Worm (Caenorhabditis elegans) whole organism, L4 larva: Measurements from ENCODE around the gene F54F7.9.
A peak's percentile ranks its signal among the peaks of the same experiment; 100 is the strongest.

Source experiments
- F26F4.8 ChIP-seq: fragments of 200-800 bp; sonication (Bioruptor generic); conservative IDR thresholded peaks from 2 replicates; pipeline ENCODE4 v1.3.6; 2022; ENCODE audit warnings: missing genetic modification characterization, missing compliant biosample characterization
- F44E2.7 ChIP-seq: fragments of 200-800 bp; sonication (Bioruptor generic); IDR thresholded peaks from 2 replicates; pipeline ENCODE4 v2.1.2; 2022; ENCODE audit warnings: missing genetic modification characterization, missing compliant biosample characterization
- F49E8.2 ChIP-seq: sonication (generic microtip); optimal IDR thresholded peaks from 2 replicates; lab custom pipeline; 2016; ENCODE audit warnings: missing compliant biosample characterization, mild to moderate bottlenecking, missing genetic modification characterization, borderline replicate concordance
- T20F7.1 ChIP-seq: fragments of 200-800 bp; sonication (Bioruptor generic); optimal IDR thresholded peaks from 2 replicates; lab custom pipeline; 2018; ENCODE audit warnings: mild to moderate bottlenecking, missing genetic modification characterization, missing compliant biosample characterization
- Y105C5A.15 ChIP-seq: fragments of 200-800 bp; sonication (Bioruptor generic); IDR thresholded peaks from 2 replicates; pipeline ENCODE4 v1.3.6; 2022; ENCODE audit warnings: missing genetic modification characterization, missing compliant biosample characterization
- Y48G9A.11 ChIP-seq: fragments of 200-800 bp; sonication (Bioruptor generic); IDR thresholded peaks from 2 replicates; pipeline ENCODE4 v1.3.6; 2022; ENCODE audit warnings: missing genetic modification reagents, missing genetic modification characterization, missing compliant biosample characterization
- Y75B8A.6 ChIP-seq: fragments of 200-800 bp; sonication (Bioruptor generic); IDR thresholded peaks from 2 replicates; pipeline ENCODE4 v1.3.6; 2022; ENCODE audit warnings: missing genetic modification reagents, missing genetic modification characterization, missing compliant biosample characterization
- ZK337.2 ChIP-seq: fragments of 200-800 bp; sonication (Bioruptor generic); IDR thresholded peaks from 2 replicates; pipeline ENCODE4 v1.3.6; 2022; ENCODE audit warnings: missing genetic modification reagents, missing genetic modification characterization, missing compliant biosample characterization
- ZK546.5 ChIP-seq, 2 experiments: sonication (generic microtip); optimal IDR thresholded peaks; 2 replicates each; lab custom pipeline; 2017; ENCODE audit warnings: missing biosample characterization in 2 of 2, missing genetic modification characterization in 2 of 2
- arid-1 ChIP-seq: fragments of 200-800 bp; sonication (Bioruptor generic); conservative IDR thresholded peaks from 2 replicates; pipeline ENCODE4 v1.3.6; 2022; ENCODE audit warnings: missing genetic modification reagents, missing genetic modification characterization, missing compliant biosample characterization
- ceh-44 ChIP-seq: fragments of 200-800 bp; sonication (Bioruptor generic); IDR thresholded peaks from 2 replicates; pipeline ENCODE4 v1.3.6; 2022; ENCODE audit warnings: missing genetic modification reagents, missing genetic modification characterization, missing compliant biosample characterization
- ces-1 ChIP-seq: fragments of 150-350 bp; sonication (generic microtip); optimal IDR thresholded peaks from 4 replicates; lab custom pipeline; 2014; ENCODE audit warnings: missing biosample characterization, missing genetic modification reagents, missing genetic modification characterization
- ctbp-1 ChIP-seq: fragments of 200-800 bp; sonication (Bioruptor generic); IDR thresholded peaks from 2 replicates; pipeline ENCODE4 v1.3.6; 2022; ENCODE audit warnings: missing genetic modification reagents, missing genetic modification characterization, missing compliant biosample characterization
- daf-16 ChIP-seq, 3 experiments: sonication (generic microtip); optimal IDR thresholded peaks; 2 replicates each; lab custom pipeline; 2016 to 2017; ENCODE audit warnings: missing genetic modification characterization in 3 of 3, missing genetic modification reagents in 3 of 3, mild to moderate bottlenecking in 2 of 3, missing compliant biosample characterization in 2 of 3, missing biosample characterization in 1 of 3, moderate library complexity in 1 of 3
- daf-19 ChIP-seq: fragments of 200-800 bp; sonication (Bioruptor generic); conservative IDR thresholded peaks from 2 replicates; pipeline ENCODE4 v1.3.6; 2022; ENCODE audit warnings: missing genetic modification characterization, missing compliant biosample characterization
- dmd-8 ChIP-seq: fragments of 200-800 bp; sonication (Bioruptor generic); IDR thresholded peaks from 2 replicates; pipeline ENCODE4 v1.3.6; 2022; ENCODE audit warnings: missing genetic modification characterization, missing compliant biosample characterization
- dmd-9 ChIP-seq: fragments of 200-800 bp; sonication (Bioruptor generic); IDR thresholded peaks from 2 replicates; pipeline ENCODE4 v1.3.6; 2022; ENCODE audit warnings: missing genetic modification reagents, missing genetic modification characterization, missing compliant biosample characterization
- dpl-1 ChIP-seq: fragments of 150-350 bp; optimal IDR thresholded peaks from 2 replicates; lab custom pipeline; 2014; ENCODE audit warnings: missing biosample characterization, missing genetic modification reagents, missing genetic modification characterization
- dve-1 ChIP-seq: sonication (generic microtip); optimal IDR thresholded peaks from 2 replicates; lab custom pipeline; 2017; ENCODE audit warnings: antibody characterized with exemption, mild to moderate bottlenecking, missing genetic modification characterization, missing compliant biosample characterization; ENCODE audit not compliant: insufficient read depth
- fkh-10 ChIP-seq: fragments of 150-350 bp; optimal IDR thresholded peaks from 2 replicates; lab custom pipeline; 2014; ENCODE audit warnings: missing biosample characterization, missing genetic modification reagents, missing genetic modification characterization
- fos-1 ChIP-seq: fragments of 150-350 bp; optimal IDR thresholded peaks from 2 replicates; lab custom pipeline; 2014; ENCODE audit warnings: missing biosample characterization, missing genetic modification characterization
- lin-39 ChIP-seq: fragments of 150-350 bp; optimal IDR thresholded peaks from 2 replicates; lab custom pipeline; 2014; ENCODE audit warnings: missing biosample characterization, missing genetic modification reagents, missing genetic modification characterization
- lir-3 ChIP-seq: sonication (generic microtip); optimal IDR thresholded peaks from 2 replicates; lab custom pipeline; 2016; ENCODE audit warnings: mild to moderate bottlenecking, missing genetic modification characterization, missing compliant biosample characterization
- mep-1 ChIP-seq: fragments of 150-350 bp; sonication (generic microtip); optimal IDR thresholded peaks from 3 replicates; lab custom pipeline; 2014; ENCODE audit warnings: missing biosample characterization, missing genetic modification characterization
- mxl-3 ChIP-seq: fragments of 200-800 bp; sonication (Bioruptor generic); optimal IDR thresholded peaks from 2 replicates; lab custom pipeline; 2018; ENCODE audit warnings: mild to moderate bottlenecking, missing genetic modification characterization, missing compliant biosample characterization
- nhr-111 ChIP-seq: fragments of 200-800 bp; sonication (Bioruptor generic); optimal IDR thresholded peaks from 2 replicates; lab custom pipeline; 2018; ENCODE audit warnings: mild to moderate bottlenecking, missing genetic modification characterization, missing compliant biosample characterization
- nhr-25 ChIP-seq: sonication (generic microtip); optimal IDR thresholded peaks from 2 replicates; lab custom pipeline; 2017; ENCODE audit warnings: missing genetic modification characterization, mild to moderate bottlenecking, missing compliant biosample characterization, antibody characterized with exemption, moderate library complexity, borderline replicate concordance; ENCODE audit not compliant: insufficient read depth
- nhr-42 ChIP-seq: fragments of 200-800 bp; sonication (Bioruptor generic); IDR thresholded peaks from 2 replicates; pipeline ENCODE4 v1.3.6; 2022; ENCODE audit warnings: missing genetic modification characterization, missing compliant biosample characterization
- nhr-48 ChIP-seq: sonication (generic microtip); optimal IDR thresholded peaks from 2 replicates; lab custom pipeline; 2016; ENCODE audit warnings: mild to moderate bottlenecking, missing genetic modification characterization, missing compliant biosample characterization
- sdz-12 ChIP-seq: fragments of 200-800 bp; sonication (Bioruptor generic); optimal IDR thresholded peaks from 2 replicates; lab custom pipeline; 2018; ENCODE audit warnings: mild to moderate bottlenecking, missing genetic modification characterization, missing compliant biosample characterization
- set-16 ChIP-seq: fragments of 200-800 bp; sonication (Bioruptor generic); IDR thresholded peaks from 2 replicates; pipeline ENCODE4 v1.3.6; 2022; ENCODE audit warnings: missing genetic modification reagents, missing genetic modification characterization, missing compliant biosample characterization
- tag-97 ChIP-seq: fragments of 200-800 bp; sonication (Bioruptor generic); IDR thresholded peaks from 2 replicates; pipeline ENCODE4 v1.3.6; 2022; ENCODE audit warnings: missing genetic modification characterization, missing compliant biosample characterization
- tra-1 ChIP-seq: fragments of 200-800 bp; sonication (Bioruptor generic); IDR thresholded peaks from 2 replicates; pipeline ENCODE4 v1.3.6; 2022; ENCODE audit warnings: missing genetic modification reagents, missing genetic modification characterization, missing compliant biosample characterization
- unc-39 ChIP-seq: sonication (generic microtip); optimal IDR thresholded peaks from 2 replicates; lab custom pipeline; 2017; ENCODE audit warnings: missing biosample characterization, missing genetic modification characterization
- unc-62 ChIP-seq, 3 experiments: fragments of 150-350 bp in 1 of 3; sonication (generic microtip); optimal IDR thresholded peaks in 2 of 3; peaks in 1 of 3; 1 replicate in 1 of 3; 2 replicates in 2 of 3; lab custom pipeline; 2014 to 2017; ENCODE audit warnings: missing biosample characterization in 3 of 3, missing genetic modification characterization in 3 of 3, missing genetic modification reagents in 3 of 3, missing genotype in 1 of 3
- vab-7 ChIP-seq: fragments of 200-800 bp; sonication (Bioruptor generic); IDR thresholded peaks from 2 replicates; pipeline ENCODE4 v1.3.6; 2022; ENCODE audit warnings: missing genetic modification reagents, missing genetic modification characterization, missing compliant biosample characterization
- zfp-2 ChIP-seq: sonication (generic microtip); optimal IDR thresholded peaks from 2 replicates; lab custom pipeline; 2016; ENCODE audit warnings: mild to moderate bottlenecking, missing genetic modification characterization, missing compliant biosample characterization
- zip-11 ChIP-seq: fragments of 200-800 bp; sonication (Bioruptor generic); IDR thresholded peaks from 2 replicates; pipeline ENCODE4 v1.3.6; 2022; ENCODE audit warnings: missing genetic modification characterization, missing compliant biosample characterization

F54F7.9 gene

DNA sequence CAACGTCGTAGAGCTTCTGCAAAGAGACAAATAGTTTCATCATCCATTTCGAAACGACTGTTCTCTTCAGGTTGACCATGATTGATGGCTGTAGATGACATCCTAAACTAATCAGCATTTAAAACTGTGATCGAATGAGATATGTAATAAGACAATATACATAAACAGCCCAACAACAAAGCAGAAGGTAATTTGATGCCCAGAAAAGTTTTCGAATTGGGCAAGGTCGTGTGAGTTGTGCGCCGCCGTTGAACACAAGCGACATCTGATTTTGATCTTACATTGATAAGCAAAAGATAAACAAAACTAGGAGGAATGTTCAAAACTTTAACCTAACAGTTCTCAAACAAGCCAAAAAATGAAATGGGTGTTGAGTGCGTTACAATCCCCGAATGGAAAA lies 37.1 kb upstream of the F54F7.9 start, which contains the start of gene Y62H9A.7:
TSS of gene Y62H9A.7 (minus strand) at position 101 of the 400 bp plus-strand sequence.
- no peak for TF ChIP-seq tra-1 (GFP tag; lab: Robert Waterston, UW)
- no peak for TF ChIP-seq mep-1 (tag; lab: Kevin White, UChicago)
- no peak for TF ChIP-seq dve-1 (tag; lab: Kevin White, UChicago)
- TF ChIP-seq Y75B8A.6 (GFP tag; lab: Robert Waterston, UW): no peak
- no peak for TF ChIP-seq dpl-1 (GFP tag; lab: Kevin White, UChicago)
- no peak for TF ChIP-seq mxl-3
- no peak for TF ChIP-seq tag-97 (GFP tag; lab: Robert Waterston, UW)
- no peak for TF ChIP-seq Y105C5A.15 (GFP tag; lab: Robert Waterston, UW)
- no peak for TF ChIP-seq lin-39 (tag; lab: Kevin White, UChicago)
- no peak for TF ChIP-seq ZK546.5 (tag; optimal IDR thresholded peaks at IDR 0.05; lab: Kevin White, UChicago)
- no peak for TF ChIP-seq zip-11 (GFP tag; lab: Robert Waterston, UW)
- TF ChIP-seq, all 104 proteins: peak for 0

DNA sequence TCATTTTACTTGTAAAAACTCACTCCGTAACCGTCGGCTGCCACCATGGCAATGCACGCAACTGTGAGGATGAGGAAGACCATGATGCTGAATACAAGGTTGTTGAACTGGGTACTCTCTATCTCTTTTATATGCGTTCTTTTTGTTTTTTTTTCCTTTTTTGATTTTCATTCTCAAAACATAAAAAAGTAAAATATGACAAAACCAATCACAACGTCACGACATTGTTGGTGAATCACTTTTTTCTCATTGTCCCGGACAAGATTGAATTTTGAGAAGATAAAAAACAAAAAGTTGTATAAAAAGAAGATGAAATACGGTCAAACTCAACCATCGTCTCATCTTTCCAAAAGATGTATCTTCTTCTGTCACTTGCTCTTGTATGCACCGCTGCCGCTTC lies 34.3 kb upstream of the F54F7.9 start, which contains the start of the genes Y62H9A.5 and ule-5:
TSS of gene Y62H9A.5 (minus strand) at position 101 of the 400 bp plus-strand sequence.
TSS of gene ule-5 (plus strand) at position 328 of the 400 bp plus-strand sequence.
- TF ChIP-seq zip-11 (GFP tag; lab: Robert Waterston, UW): no peak
- no peak for TF ChIP-seq F44E2.7 (GFP tag; lab: Robert Waterston, UW)
- no peak for TF ChIP-seq fkh-10 (GFP tag; lab: Kevin White, UChicago)
- TF ChIP-seq nhr-25 (tag; lab: Kevin White, UChicago): no peak
- no peak for TF ChIP-seq T20F7.1 (GFP tag; lab: Kevin White, UChicago)
- TF ChIP-seq F49E8.2 (tag; lab: Kevin White, UChicago): no peak
- TF ChIP-seq, all 104 proteins: peak for 0

DNA sequence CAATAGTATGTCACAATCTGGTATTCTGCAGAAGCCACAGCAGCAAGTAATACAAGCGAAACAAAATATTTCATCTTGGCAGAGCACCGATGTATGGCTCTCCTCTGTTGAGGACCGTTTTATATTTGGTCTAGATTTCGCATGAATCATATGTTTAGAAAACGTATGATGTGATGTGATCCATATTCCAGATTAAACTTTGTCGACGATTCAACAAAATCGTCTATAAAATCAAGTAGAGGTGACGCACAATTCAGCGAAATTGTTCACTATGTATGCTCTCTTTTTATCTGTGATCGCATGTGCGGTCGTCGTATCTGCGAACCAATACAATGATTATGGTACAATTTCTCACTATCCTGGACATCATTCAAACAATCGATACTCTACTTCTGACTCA lies 31.4 kb upstream of the F54F7.9 start, which contains the start of the genes Y62H9A.3 and Y62H9A.4:
TSS of gene Y62H9A.3 (minus strand) at position 101 of the 400 bp plus-strand sequence.
TSS of gene Y62H9A.4 (plus strand) at position 256 of the 400 bp plus-strand sequence.
- TF ChIP-seq Y75B8A.6 (GFP tag; lab: Robert Waterston, UW) (no peak), F26F4.8 (GFP tag; lab: Robert Waterston, UW) (no peak), unc-62 (GFP tag; optimal IDR thresholded peaks at IDR 0.05 in 1 of 2; lab: Kevin White, UChicago) (peak in 1 of 2 experiments; percentile 55), unc-62 (tag; optimal IDR thresholded peaks at IDR 0.05; lab: Kevin White, UChicago) (no peak)
- TF ChIP-seq, all 104 proteins: peak for 1

DNA sequence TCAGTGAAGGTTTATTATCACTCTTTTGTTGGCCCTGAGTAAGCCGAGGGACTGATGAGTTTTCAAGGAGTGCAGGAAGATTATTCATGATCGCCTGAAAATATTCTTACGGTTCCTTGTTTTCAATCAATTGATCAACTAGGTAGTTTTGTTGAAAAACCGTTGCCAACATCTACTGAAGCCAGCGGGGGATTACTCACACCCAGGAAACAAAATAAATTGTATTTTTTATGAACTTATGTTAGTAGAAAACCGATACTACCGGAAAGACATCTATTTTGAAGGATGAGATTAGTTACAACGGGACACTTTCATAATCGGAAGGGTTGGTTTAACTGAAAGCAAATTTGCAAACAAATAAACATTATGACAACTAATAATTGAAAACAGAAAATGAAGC lies 29.6 kb upstream of the F54F7.9 start, which contains the start of gene Y62H9A.2:
TSS of gene Y62H9A.2 (minus strand) at position 101 of the 400 bp plus-strand sequence.
- TF ChIP-seq lir-3 (tag; lab: Kevin White, UChicago) (no peak), fos-1 (no peak), set-16 (GFP tag; lab: Robert Waterston, UW) (no peak), ZK337.2 (GFP tag; lab: Robert Waterston, UW) (no peak)

DNA sequence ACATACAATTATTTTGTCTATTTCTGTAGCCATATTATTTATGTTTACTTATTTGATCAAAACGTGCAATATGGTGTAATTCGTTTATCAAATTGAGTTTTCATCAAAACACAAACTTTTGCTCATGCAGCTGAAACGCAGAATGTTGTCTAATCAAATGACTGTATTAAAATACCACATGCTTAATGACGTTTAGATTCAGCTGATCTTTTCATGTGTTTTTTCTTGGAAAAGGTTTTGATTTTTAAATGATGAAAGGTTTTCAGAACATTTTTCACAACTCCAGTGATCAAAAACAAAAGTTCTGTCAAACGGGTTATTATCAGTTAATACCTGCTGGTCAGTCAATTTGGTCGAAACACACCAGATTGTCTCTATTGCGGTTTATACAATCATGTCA lies 26.7 kb upstream of the F54F7.9 start, which contains the start of gene Y62H9A.1:
TSS of gene Y62H9A.1 (plus strand) at position 282 of the 400 bp plus-strand sequence.
- TF ChIP-seq fkh-10 (GFP tag; lab: Kevin White, UChicago): no peak
- TF ChIP-seq, all 104 proteins: peak for 0

DNA sequence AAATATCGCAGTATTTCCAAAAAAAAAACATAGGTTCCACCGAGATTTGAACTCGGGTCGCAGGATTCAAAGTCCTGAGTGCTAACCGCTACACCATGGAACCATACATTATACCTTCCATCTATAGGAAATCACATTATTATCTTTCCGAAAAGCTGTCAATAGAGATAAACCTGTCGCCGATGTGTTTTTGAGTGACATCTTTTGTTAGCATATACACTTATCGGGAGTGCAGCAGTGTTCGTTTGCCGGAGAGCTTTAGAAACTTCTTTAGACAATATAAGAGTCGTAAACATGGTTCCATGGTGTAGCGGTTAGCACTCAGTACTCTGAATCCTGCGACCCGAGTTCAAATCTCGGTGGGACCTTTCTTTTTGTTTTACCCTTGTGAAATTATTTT lies 23.7 kb upstream of the F54F7.9 start:
- peak in 1 of 2 experiments; percentile 83 for TF ChIP-seq daf-16 (GFP tag; optimal IDR thresholded peaks at IDR 0.05; lab: Kevin White, UChicago)
- peak; percentile 75 for TF ChIP-seq daf-16 (tag; optimal IDR thresholded peaks at IDR 0.05; lab: Kevin White, UChicago)
- no peak for TF ChIP-seq Y48G9A.11 (GFP tag; lab: Robert Waterston, UW)
- TF ChIP-seq vab-7 (GFP tag; lab: Robert Waterston, UW): peak; percentile 71
- TF ChIP-seq nhr-42 (GFP tag; lab: Robert Waterston, UW): peak; percentile 84
- TF ChIP-seq ctbp-1 (GFP tag; lab: Robert Waterston, UW): peak; percentile 61; the same call in 1 of the 2 replicates
- 0 out of 2 replicates have a peak, but pooled peaks have one; percentile 26 for TF ChIP-seq ceh-44 (GFP tag; lab: Robert Waterston, UW)
- no peak for TF ChIP-seq ZK337.2 (GFP tag; lab: Robert Waterston, UW)
- 0 out of 2 replicates have a peak, but pooled peaks have one; percentile 61 for TF ChIP-seq dmd-8 (GFP tag; lab: Robert Waterston, UW)
- no peak for TF ChIP-seq sdz-12 (GFP tag; lab: Kevin White, UChicago)
- peak; percentile 63 for TF ChIP-seq arid-1 (GFP tag; lab: Robert Waterston, UW)
- 0 out of 2 replicates have a peak, but pooled peaks have one; percentile 19 for TF ChIP-seq daf-19 (GFP tag; lab: Robert Waterston, UW)
- no peak for TF ChIP-seq zfp-2 (tag; lab: Kevin White, UChicago)
- TF ChIP-seq dmd-9 (GFP tag; lab: Robert Waterston, UW): 0 out of 2 replicates have a peak, but pooled peaks have one; percentile 44
- TF ChIP-seq nhr-48 (tag; lab: Kevin White, UChicago): peak; percentile 44
- no peak for TF ChIP-seq unc-39
- TF ChIP-seq ces-1 (GFP tag; lab: Kevin White, UChicago): no peak
- TF ChIP-seq nhr-111: peak; percentile 27
- TF ChIP-seq set-16 (GFP tag; lab: Robert Waterston, UW): no peak
